3 worm cellular contexts compared by ENCODE assay signal in the genomic region with DNA sequence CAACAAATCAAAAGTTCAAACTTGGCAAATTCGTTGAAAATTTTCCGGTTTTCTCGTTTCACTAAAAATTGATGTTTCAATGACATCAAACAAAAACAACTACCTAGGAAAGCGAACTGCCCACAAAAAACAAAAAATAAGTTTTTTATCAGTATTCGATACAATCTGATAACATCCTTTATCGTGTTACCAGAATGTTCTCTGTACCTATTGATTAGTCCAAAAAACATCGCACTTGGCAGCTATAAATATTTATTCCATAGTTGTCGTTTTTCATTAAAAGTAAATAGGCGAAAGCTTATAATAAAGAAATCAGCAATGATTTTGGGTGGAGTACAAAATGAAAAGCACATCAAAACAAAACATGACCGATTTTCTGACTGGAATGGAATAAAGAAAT.
TF ChIP-seq lines count a peak whose summit lies in the region.

No protein-coding gene starts in this region.

TF ChIP-seq in whole organism, L1 larva, 84 proteins besides CTCF, POLR2A, EP300 and RAD21 (continued from another document and continues in another):
- TF ChIP-seq pax-3 (tag; optimal IDR thresholded peaks at IDR 0.05; lab: Kevin White, UChicago) (no peak), nhr-71 (tag; optimal IDR thresholded peaks at IDR 0.05; lab: Kevin White, UChicago) (peak; percentile 48), ets-5 (GFP tag; IDR thresholded peaks at IDR 0.05; lab: Robert Waterston, UW) (no peak), xbp-1 (tag; optimal IDR thresholded peaks at IDR 0.05; lab: Kevin White, UChicago) (no peak), sox-4 (tag; optimal IDR thresholded peaks at IDR 0.05; lab: Kevin White, UChicago) (no peak), nhr-28 (tag; optimal IDR thresholded peaks at IDR 0.05; lab: Kevin White, UChicago) (no peak), skn-1 (tag; optimal IDR thresholded peaks at IDR 0.05; lab: Kevin White, UChicago) (no peak), snu-23 (GFP tag; optimal IDR thresholded peaks at IDR 0.05; lab: Kevin White, UChicago) (peak; percentile 26), unc-86 (tag; optimal IDR thresholded peaks at IDR 0.05; lab: Kevin White, UChicago) (no peak), egl-13 (tag; optimal IDR thresholded peaks at IDR 0.05; lab: Kevin White, UChicago) (no peak), swsn-7 (tag; optimal IDR thresholded peaks at IDR 0.05; lab: Kevin White, UChicago) (no peak), hpl-2 (GFP tag; optimal IDR thresholded peaks at IDR 0.05; lab: Kevin White, UChicago) (no peak), irx-1 (tag; optimal IDR thresholded peaks at IDR 0.05; lab: Kevin White, UChicago) (no peak), tbx-2 (tag; optimal IDR thresholded peaks at IDR 0.05; lab: Kevin White, UChicago) (no peak), dsc-1 (tag; optimal IDR thresholded peaks at IDR 0.05; lab: Kevin White, UChicago) (no peak), C16A3.4 (tag; optimal IDR thresholded peaks at IDR 0.05; lab: Kevin White, UChicago) (no peak), dpl-1 (GFP tag; optimal IDR thresholded peaks at IDR 0.05; lab: Kevin White, UChicago) (no peak), nhr-77 (tag; optimal IDR thresholded peaks at IDR 0.05; lab: Kevin White, UChicago) (no peak), sup-37 (GFP tag; optimal IDR thresholded peaks at IDR 0.05; lab: Kevin White, UChicago) (no peak), aha-1 (tag; optimal IDR thresholded peaks at IDR 0.05; lab: Kevin White, UChicago) (no peak), pqm-1 (tag; optimal IDR thresholded peaks at IDR 0.05; lab: Kevin White, UChicago) (no peak), alr-1 (tag; optimal IDR thresholded peaks at IDR 0.05; lab: Kevin White, UChicago; ENCODE audit: borderline replicate concordance) (no peak), nhr-76 (tag; optimal IDR thresholded peaks at IDR 0.05; lab: Kevin White, UChicago) (no peak), ama-1 (optimal IDR thresholded peaks at IDR 0.05; lab: Kevin White, UChicago) (peak; percentile 38), nhr-19 (GFP tag; conservative IDR thresholded peaks at IDR 0.05; lab: Robert Waterston, UW) (peak; percentile 33; the same call in 1 of the 2 replicates), unc-30 (tag; optimal IDR thresholded peaks at IDR 0.05; lab: Kevin White, UChicago) (no peak), aly-2 (tag; optimal IDR thresholded peaks at IDR 0.05; lab: Kevin White, UChicago) (peak; percentile 85), unc-62 (GFP tag; optimal IDR thresholded peaks at IDR 0.05; lab: Kevin White, UChicago) (no peak), ces-1 (GFP tag; optimal IDR thresholded peaks at IDR 0.05; lab: Kevin White, UChicago) (no peak), efl-3 (GFP tag; optimal IDR thresholded peaks at IDR 0.05; lab: Kevin White, UChicago) (no peak), elt-3 (tag; optimal IDR thresholded peaks at IDR 0.05; lab: Kevin White, UChicago) (peak in 1 of 6 experiments; percentile 80), ztf-4 (tag; optimal IDR thresholded peaks at IDR 0.05; lab: Kevin White, UChicago) (peak; percentile 37), fkh-10 (GFP tag; optimal IDR thresholded peaks at IDR 0.05; lab: Kevin White, UChicago) (no peak), ztf-11 (tag; optimal IDR thresholded peaks at IDR 0.05; lab: Kevin White, UChicago) (no peak), vab-15 (tag; optimal IDR thresholded peaks at IDR 0.05; lab: Kevin White, UChicago) (no peak), zip-4 (GFP tag; optimal IDR thresholded peaks at IDR 0.05; lab: Kevin White, UChicago) (no peak), lin-35 (GFP tag; optimal IDR thresholded peaks at IDR 0.05; lab: Kevin White, UChicago) (peak in 1 of 2 experiments; percentile 33), pag-3 (tag; optimal IDR thresholded peaks at IDR 0.05; lab: Kevin White, UChicago; ENCODE audit: borderline replicate concordance, insufficient read depth) (no peak), fkh-8 (tag; optimal IDR thresholded peaks at IDR 0.05; lab: Kevin White, UChicago) (no peak), C34B4.2 (tag; optimal IDR thresholded peaks at IDR 0.05; lab: Kevin White, UChicago) (no peak), mdl-1 (tag; optimal IDR thresholded peaks at IDR 0.05; lab: Kevin White, UChicago) (no peak), nhr-47 (tag; optimal IDR thresholded peaks at IDR 0.05; lab: Kevin White, UChicago) (no peak), grh-1 (GFP tag; IDR thresholded peaks at IDR 0.05; lab: Robert Waterston, UW) (no peak), tlp-1 (tag; optimal IDR thresholded peaks at IDR 0.05; lab: Kevin White, UChicago) (no peak)

TF ChIP-seq in whole organism, L2 larva, 48 proteins besides CTCF, POLR2A, EP300 and RAD21 (continued from another document):
- TF ChIP-seq nhr-6 (tag; optimal IDR thresholded peaks at IDR 0.05; lab: Kevin White, UChicago) (no peak), snpc-4 (tag; optimal IDR thresholded peaks at IDR 0.05; lab: Kevin White, UChicago) (no peak), ama-1 (optimal IDR thresholded peaks at IDR 0.05; lab: Kevin White, UChicago) (no peak), nhr-129 (tag; optimal IDR thresholded peaks at IDR 0.05; lab: Kevin White, UChicago) (no peak), nhr-25 (tag; optimal IDR thresholded peaks at IDR 0.05; lab: Kevin White, UChicago) (no peak), zag-1 (tag; optimal IDR thresholded peaks at IDR 0.05; lab: Kevin White, UChicago) (no peak), sma-9 (GFP tag; optimal IDR thresholded peaks at IDR 0.05; lab: Kevin White, UChicago) (peak; percentile 27), sma-9 (tag; optimal IDR thresholded peaks at IDR 0.05; lab: Kevin White, UChicago) (no peak), unc-62 (GFP tag; optimal IDR thresholded peaks at IDR 0.05; lab: Kevin White, UChicago) (no peak), nhr-23 (tag; optimal IDR thresholded peaks at IDR 0.05; lab: Kevin White, UChicago) (no peak), nhr-10 (tag; optimal IDR thresholded peaks at IDR 0.05; lab: Kevin White, UChicago) (no peak), gmeb-1 (tag; optimal IDR thresholded peaks at IDR 0.05; lab: Kevin White, UChicago) (peak; percentile 33), skn-1 (tag; optimal IDR thresholded peaks at IDR 0.05; lab: Kevin White, UChicago) (peak; percentile 53), mbf-1 (tag; optimal IDR thresholded peaks at IDR 0.05; lab: Kevin White, UChicago) (no peak), nhr-77 (tag; optimal IDR thresholded peaks at IDR 0.05; lab: Kevin White, UChicago) (no peak), fos-1 (tag; optimal IDR thresholded peaks at IDR 0.05; lab: Kevin White, UChicago) (peak; percentile 30), ceh-16 (tag; optimal IDR thresholded peaks at IDR 0.05; lab: Kevin White, UChicago) (no peak), elt-3 (tag; optimal IDR thresholded peaks at IDR 0.05; lab: Kevin White, UChicago) (no peak), nhr-21 (tag; optimal IDR thresholded peaks at IDR 0.05; lab: Kevin White, UChicago) (peak; percentile 49), ztf-4 (tag; optimal IDR thresholded peaks at IDR 0.05; lab: Kevin White, UChicago) (no peak), peb-1 (tag; optimal IDR thresholded peaks at IDR 0.05; lab: Kevin White, UChicago) (no peak), Y55F3AM.14 (GFP tag; optimal IDR thresholded peaks at IDR 0.05; lab: Kevin White, UChicago) (no peak), nhr-12 (tag; optimal IDR thresholded peaks at IDR 0.05; lab: Kevin White, UChicago) (no peak), aly-2 (tag; optimal IDR thresholded peaks at IDR 0.05; lab: Kevin White, UChicago) (no peak), mdl-1 (tag; optimal IDR thresholded peaks at IDR 0.05; lab: Kevin White, UChicago) (no peak), R02D3.7 (tag; optimal IDR thresholded peaks at IDR 0.05; lab: Kevin White, UChicago) (no peak), elt-1 (tag; optimal IDR thresholded peaks at IDR 0.05; lab: Kevin White, UChicago) (no peak), ZK546.5 (tag; optimal IDR thresholded peaks at IDR 0.05; lab: Kevin White, UChicago) (no peak), lin-13 (GFP tag; optimal IDR thresholded peaks at IDR 0.05; lab: Kevin White, UChicago) (no peak), F13H6.1 (tag; optimal IDR thresholded peaks at IDR 0.05; lab: Kevin White, UChicago) (no peak), blmp-1 (tag; optimal IDR thresholded peaks at IDR 0.05; lab: Kevin White, UChicago; ENCODE audit: insufficient read depth) (peak; percentile 58), mab-5 (tag; optimal IDR thresholded peaks at IDR 0.05; lab: Kevin White, UChicago) (no peak), egl-27 (tag; optimal IDR thresholded peaks at IDR 0.05; lab: Kevin White, UChicago) (no peak), unc-39 (tag; optimal IDR thresholded peaks at IDR 0.05; lab: Kevin White, UChicago) (no peak), ztf-11 (tag; optimal IDR thresholded peaks at IDR 0.05; lab: Kevin White, UChicago) (no peak), lin-39 (tag; optimal IDR thresholded peaks at IDR 0.05; lab: Kevin White, UChicago) (no peak)
TF ChIP-seq in whole organism, L2 larva: peak in this region for 9.

TF ChIP-seq in whole organism, L4 larva, 104 proteins besides CTCF, POLR2A, EP300 and RAD21 (continued from another document and continues in another):
- TF ChIP-seq ceh-82 (tag; optimal IDR thresholded peaks at IDR 0.05; lab: Kevin White, UChicago) (no peak), mes-2 (tag; optimal IDR thresholded peaks at IDR 0.05; lab: Kevin White, UChicago; ENCODE audit: poor library complexity, severe bottlenecking) (no peak), R02D3.7 (tag; optimal IDR thresholded peaks at IDR 0.05; lab: Kevin White, UChicago) (no peak), dmd-8 (GFP tag; IDR thresholded peaks at IDR 0.05; lab: Robert Waterston, UW) (no peak), ceh-44 (GFP tag; IDR thresholded peaks at IDR 0.05; lab: Robert Waterston, UW) (no peak), mep-1 (tag; optimal IDR thresholded peaks at IDR 0.05; lab: Kevin White, UChicago) (peak; percentile 66), spr-3 (GFP tag; optimal IDR thresholded peaks at IDR 0.05; lab: Kevin White, UChicago) (no peak), snpc-1.2 (GFP tag; IDR thresholded peaks at IDR 0.05; lab: Robert Waterston, UW) (no peak), nhr-28 (tag; optimal IDR thresholded peaks at IDR 0.05; lab: Kevin White, UChicago) (peak; percentile 74), zip-11 (GFP tag; IDR thresholded peaks at IDR 0.05; lab: Robert Waterston, UW) (no peak), hmg-1.1 (GFP tag; IDR thresholded peaks at IDR 0.05; lab: Robert Waterston, UW) (no peak), dmd-9 (GFP tag; IDR thresholded peaks at IDR 0.05; lab: Robert Waterston, UW) (no peak), madf-5 (GFP tag; IDR thresholded peaks at IDR 0.05; lab: Robert Waterston, UW) (no peak), nhr-6 (tag; optimal IDR thresholded peaks at IDR 0.05; lab: Kevin White, UChicago) (no peak), skn-1 (tag; optimal IDR thresholded peaks at IDR 0.05; lab: Kevin White, UChicago) (no peak), nhr-10 (tag; optimal IDR thresholded peaks at IDR 0.05; lab: Kevin White, UChicago) (no peak), hlh-11 (tag; optimal IDR thresholded peaks at IDR 0.05; lab: Kevin White, UChicago) (peak; percentile 77), lin-15B (tag; optimal IDR thresholded peaks at IDR 0.05; lab: Kevin White, UChicago) (no peak), nhr-25 (tag; optimal IDR thresholded peaks at IDR 0.05; lab: Kevin White, UChicago; ENCODE audit: borderline replicate concordance, insufficient read depth) (no peak), lin-39 (tag; optimal IDR thresholded peaks at IDR 0.05; lab: Kevin White, UChicago) (no peak), F44E2.7 (GFP tag; IDR thresholded peaks at IDR 0.05; lab: Robert Waterston, UW) (no peak), lsy-2 (tag; optimal IDR thresholded peaks at IDR 0.05; lab: Kevin White, UChicago) (peak in 1 of 2 experiments; percentile 42), F10B5.3 (tag; optimal IDR thresholded peaks at IDR 0.05; lab: Kevin White, UChicago) (no peak), mdt-29 (GFP tag; IDR thresholded peaks at IDR 0.05; lab: Robert Waterston, UW) (peak; percentile 60; the same call in 1 of the 2 replicates), aha-1 (tag; lab: Kevin White, UChicago) (peak; percentile 88), nhr-76 (tag; optimal IDR thresholded peaks at IDR 0.05; lab: Kevin White, UChicago) (no peak), cey-2 (tag; optimal IDR thresholded peaks at IDR 0.05; lab: Kevin White, UChicago; ENCODE audit: borderline replicate concordance, insufficient read depth) (no peak), ctbp-1 (GFP tag; IDR thresholded peaks at IDR 0.05; lab: Robert Waterston, UW) (no peak), T26A8.4 (GFP tag; IDR thresholded peaks at IDR 0.05; lab: Robert Waterston, UW) (peak; percentile 8; the same call in 1 of the 2 replicates), Y5F2A.4 (GFP tag; optimal IDR thresholded peaks at IDR 0.05; lab: Kevin White, UChicago) (no peak), saeg-2 (GFP tag; IDR thresholded peaks at IDR 0.05; lab: Robert Waterston, UW) (0 out of 2 replicates have a peak, but pooled peaks have one; percentile 30), egl-27 (tag; optimal IDR thresholded peaks at IDR 0.05; lab: Kevin White, UChicago) (no peak), duxl-1 (tag; optimal IDR thresholded peaks at IDR 0.05; lab: Kevin White, UChicago; ENCODE audit: poor library complexity) (peak; percentile 40), daf-12 (tag; optimal IDR thresholded peaks at IDR 0.05; lab: Kevin White, UChicago) (no peak), T20F7.1 (GFP tag; optimal IDR thresholded peaks at IDR 0.05; lab: Kevin White, UChicago) (no peak), ceh-20 (GFP tag; IDR thresholded peaks at IDR 0.05; lab: Robert Waterston, UW) (no peak), rbr-2 (tag; optimal IDR thresholded peaks at IDR 0.05; lab: Kevin White, UChicago) (no peak), arid-1 (GFP tag; conservative IDR thresholded peaks at IDR 0.05; lab: Robert Waterston, UW) (no peak), zip-2 (tag; optimal IDR thresholded peaks at IDR 0.05; lab: Kevin White, UChicago) (no peak), set-16 (GFP tag; IDR thresholded peaks at IDR 0.05; lab: Robert Waterston, UW) (no peak), snpc-4 (tag; optimal IDR thresholded peaks at IDR 0.05; lab: Kevin White, UChicago) (no peak), gei-8 (GFP tag; optimal IDR thresholded peaks at IDR 0.05; lab: Kevin White, UChicago) (no peak), nhr-48 (tag; optimal IDR thresholded peaks at IDR 0.05; lab: Kevin White, UChicago) (peak; percentile 77), nhr-41 (GFP tag; IDR thresholded peaks at IDR 0.05; lab: Robert Waterston, UW) (no peak), unc-130 (GFP tag; optimal IDR thresholded peaks at IDR 0.05; lab: Kevin White, UChicago) (no peak), ceh-62 (tag; optimal IDR thresholded peaks at IDR 0.05; lab: Kevin White, UChicago) (no peak), zfp-2 (tag; optimal IDR thresholded peaks at IDR 0.05; lab: Kevin White, UChicago) (no peak), aly-2 (tag; optimal IDR thresholded peaks at IDR 0.05; lab: Kevin White, UChicago) (no peak), ZK546.5 (tag; optimal IDR thresholded peaks at IDR 0.05; lab: Kevin White, UChicago) (no peak), pqm-1 (tag; optimal IDR thresholded peaks at IDR 0.05; lab: Kevin White, UChicago) (no peak), lin-1 (GFP tag; IDR thresholded peaks at IDR 0.05; lab: Robert Waterston, UW) (0 out of 2 replicates have a peak, but pooled peaks have one; percentile 26), sdz-12 (GFP tag; optimal IDR thresholded peaks at IDR 0.05; lab: Kevin White, UChicago) (no peak), tra-1 (GFP tag; IDR thresholded peaks at IDR 0.05; lab: Robert Waterston, UW) (peak; percentile 72), pha-4 (GFP tag; IDR thresholded peaks at IDR 0.05; lab: Robert Waterston, UW) (0 out of 2 replicates have a peak, but pooled peaks have one; percentile 24), pha-4 (tag; optimal IDR thresholded peaks at IDR 0.05; lab: Kevin White, UChicago) (no peak), nhr-77 (tag; optimal IDR thresholded peaks at IDR 0.05; lab: Kevin White, UChicago) (peak; percentile 13), mdl-1 (tag; optimal IDR thresholded peaks at IDR 0.05; lab: Kevin White, UChicago) (no peak), nhr-237 (tag; optimal IDR thresholded peaks at IDR 0.05; lab: Kevin White, UChicago) (no peak), spr-1 (tag; optimal IDR thresholded peaks at IDR 0.05; lab: Kevin White, UChicago) (no peak), F37D6.2 (tag; optimal IDR thresholded peaks at IDR 0.05; lab: Kevin White, UChicago) (no peak), nhr-42 (GFP tag; IDR thresholded peaks at IDR 0.05; lab: Robert Waterston, UW) (no peak), tag-97 (GFP tag; IDR thresholded peaks at IDR 0.05; lab: Robert Waterston, UW) (no peak), dmd-6 (GFP tag; IDR thresholded peaks at IDR 0.05; lab: Robert Waterston, UW) (peak; percentile 66), nhr-102 (tag; optimal IDR thresholded peaks at IDR 0.05; lab: Kevin White, UChicago) (peak; percentile 66)
